Worm (Caenorhabditis elegans): ENCODE results near the gene mesp-1.

mesp-1 gene

DNA sequence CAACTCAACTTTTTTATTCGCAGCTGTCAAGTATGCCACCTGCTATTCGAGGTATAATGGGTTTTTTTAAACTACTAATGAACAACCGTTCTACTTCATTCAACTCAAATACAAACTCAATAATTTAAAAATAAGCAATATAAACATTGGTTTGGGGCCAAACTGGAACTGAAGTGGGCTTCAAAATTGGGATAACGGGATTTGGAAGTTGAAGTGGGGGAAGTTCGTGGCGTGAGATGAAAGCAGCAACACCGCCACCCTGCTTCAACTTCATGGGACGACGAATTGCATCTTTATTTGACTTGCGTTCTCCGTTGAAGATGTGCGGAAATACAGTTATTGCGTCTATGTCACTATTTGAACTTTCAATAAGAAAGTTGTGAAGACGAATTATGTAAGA is 20.6 kb upstream of the mesp-1 start:
- no peak for TF ChIP-seq sptf-1 (tag; optimal IDR thresholded peaks at IDR 0.05)
- no peak for TF ChIP-seq nhr-2 (tag; optimal IDR thresholded peaks at IDR 0.05)
- no peak for TF ChIP-seq ztf-11 (tag; optimal IDR thresholded peaks at IDR 0.05)
- TF ChIP-seq snpc-4 (tag; optimal IDR thresholded peaks at IDR 0.05): no peak
- no peak for TF ChIP-seq lin-13 (tag; optimal IDR thresholded peaks at IDR 0.05)
- no peak for TF ChIP-seq pha-4 (tag; optimal IDR thresholded peaks at IDR 0.05)
- no peak for TF ChIP-seq tbx-8 (GFP tag; optimal IDR thresholded peaks at IDR 0.05)
- no peak for TF ChIP-seq drap-1 (GFP tag; optimal IDR thresholded peaks at IDR 0.05)
- TF ChIP-seq sem-2 (GFP tag; optimal IDR thresholded peaks at IDR 0.05): no peak
- no peak for TF ChIP-seq nhr-28 (tag; optimal IDR thresholded peaks at IDR 0.05)
- no peak for TF ChIP-seq unc-62 (GFP tag; optimal IDR thresholded peaks at IDR 0.05)
- TF ChIP-seq bed-3 (GFP tag; optimal IDR thresholded peaks at IDR 0.05): no peak

DNA sequence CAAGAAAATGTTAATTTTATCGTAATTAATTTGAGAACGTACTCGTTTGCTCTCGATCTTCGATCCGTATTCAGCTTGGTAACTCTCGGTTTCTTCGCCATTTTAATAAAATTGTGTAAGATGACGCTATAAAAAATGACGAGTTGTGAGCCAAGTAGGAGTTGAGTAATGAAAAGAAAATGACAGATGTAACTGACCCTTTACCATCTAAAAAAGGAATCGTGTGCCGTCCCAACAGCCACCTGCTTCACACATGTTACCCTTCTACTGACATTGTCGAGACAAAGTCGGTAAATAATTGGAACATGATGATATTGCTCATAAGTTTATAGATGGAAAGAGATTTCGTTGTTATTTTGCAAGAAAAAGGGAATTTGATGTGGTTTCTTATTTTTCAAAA is 19.8 kb upstream of the mesp-1 start, which contains the start of gene hlh-12:
TSS of gene hlh-12 (minus strand) at position 101 of the 400 bp plus-strand sequence.
- TF ChIP-seq tbx-8 (GFP tag; optimal IDR thresholded peaks at IDR 0.05): no peak
- no peak for TF ChIP-seq ceh-39 (tag; optimal IDR thresholded peaks at IDR 0.05)
- TF ChIP-seq ces-1 (GFP tag; optimal IDR thresholded peaks at IDR 0.05): no peak
- no peak for TF ChIP-seq nhr-28 (tag; optimal IDR thresholded peaks at IDR 0.05)
- TF ChIP-seq cnd-1 (tag; optimal IDR thresholded peaks at IDR 0.05): no peak

DNA sequence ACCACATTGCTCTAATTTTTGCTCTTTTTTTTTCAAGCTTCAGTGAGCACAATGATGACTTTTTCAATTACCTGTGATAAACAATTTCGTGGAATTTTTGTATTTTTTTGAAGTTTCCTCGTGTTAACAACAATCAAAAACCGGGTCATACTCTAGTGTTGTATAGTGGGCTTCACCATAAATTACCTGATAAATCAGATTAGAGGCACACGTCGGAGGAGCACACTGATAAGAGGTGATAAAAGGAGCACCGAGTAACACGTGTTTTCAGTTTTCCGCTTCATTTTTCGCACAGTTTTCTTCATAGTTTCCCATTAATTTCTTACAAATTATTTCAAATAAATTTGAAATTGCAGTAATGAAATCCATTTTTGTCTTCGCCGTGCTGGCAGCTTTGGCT is 17.8 kb upstream of the mesp-1 start, which contains the start of gene spp-8:
TSS of gene spp-8 (plus strand) at position 357 of the 400 bp plus-strand sequence.
- no peak for TF ChIP-seq elt-1 (tag; optimal IDR thresholded peaks at IDR 0.05; ENCODE audit: borderline replicate concordance, insufficient read depth)
- no peak for TF ChIP-seq mep-1 (tag; optimal IDR thresholded peaks at IDR 0.05)
- no peak for TF ChIP-seq ham-2 (GFP tag; optimal IDR thresholded peaks at IDR 0.05)
- no peak for TF ChIP-seq mab-5 (tag; optimal IDR thresholded peaks at IDR 0.05)
- no peak for TF ChIP-seq unc-39 (tag; optimal IDR thresholded peaks at IDR 0.05)
- TF ChIP-seq sem-2 (GFP tag; optimal IDR thresholded peaks at IDR 0.05): no peak

DNA sequence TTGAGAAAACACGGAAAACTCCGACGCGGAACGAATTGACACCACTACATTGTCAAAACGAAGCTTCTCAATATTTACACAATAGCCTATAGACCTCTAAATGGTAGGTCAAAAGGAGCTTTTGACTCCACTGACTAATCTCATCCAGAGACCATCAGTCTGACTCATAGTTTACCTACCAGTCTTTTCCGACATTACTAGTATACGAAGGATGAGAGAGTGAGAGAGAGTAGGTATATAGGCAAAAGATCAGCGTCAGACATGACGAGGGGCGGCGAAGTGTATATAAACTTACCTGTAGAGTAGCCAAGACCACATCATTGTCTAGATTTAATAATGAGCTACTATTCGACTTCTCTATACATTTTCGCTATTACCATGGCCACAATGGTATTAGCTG is 11.9 kb upstream of the mesp-1 start, which contains the start of gene srlf-3:
TSS of gene srlf-3 (plus strand) at position 301 of the 400 bp plus-strand sequence.
- TF ChIP-seq lsy-2 (tag; optimal IDR thresholded peaks at IDR 0.05) (no peak), unc-120 (tag; optimal IDR thresholded peaks at IDR 0.05; ENCODE audit: poor library complexity, severe bottlenecking) (no peak), nhr-12 (tag; optimal IDR thresholded peaks at IDR 0.05) (no peak), lin-32 (GFP tag; optimal IDR thresholded peaks at IDR 0.05) (no peak), ces-1 (GFP tag; optimal IDR thresholded peaks at IDR 0.05) (no peak), nhr-76 (tag; optimal IDR thresholded peaks at IDR 0.05) (no peak), snpc-4 (tag; optimal IDR thresholded peaks at IDR 0.05) (no peak), ceh-83 (GFP tag; optimal IDR thresholded peaks at IDR 0.05) (no peak), nhr-237 (tag; optimal IDR thresholded peaks at IDR 0.05) (no peak)

DNA sequence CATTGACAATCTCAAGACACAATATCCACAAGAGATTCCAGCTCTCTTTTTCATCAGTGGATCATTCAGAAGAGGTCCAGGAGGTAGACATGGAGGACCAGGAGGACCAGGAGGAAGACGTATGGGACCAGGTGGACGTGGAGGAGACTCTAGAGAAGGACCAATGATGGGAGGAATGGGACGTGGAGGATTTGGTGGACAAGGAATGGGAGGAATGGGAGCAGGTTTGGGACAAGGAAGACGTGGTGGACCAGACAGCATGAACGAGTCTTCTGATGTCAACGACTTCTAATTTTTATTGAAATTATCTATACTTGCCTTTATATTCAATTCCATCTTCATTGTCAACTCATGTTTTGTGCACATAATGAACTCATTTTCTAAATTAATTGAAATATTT is 11.1 kb upstream of the mesp-1 start:
- TF ChIP-seq ces-1 (GFP tag; optimal IDR thresholded peaks at IDR 0.05) (no peak), drap-1 (GFP tag; optimal IDR thresholded peaks at IDR 0.05) (no peak), sem-2 (GFP tag; optimal IDR thresholded peaks at IDR 0.05) (no peak), sptf-1 (tag; optimal IDR thresholded peaks at IDR 0.05) (no peak), blmp-1 (tag; optimal IDR thresholded peaks at IDR 0.05) (no peak)

DNA sequence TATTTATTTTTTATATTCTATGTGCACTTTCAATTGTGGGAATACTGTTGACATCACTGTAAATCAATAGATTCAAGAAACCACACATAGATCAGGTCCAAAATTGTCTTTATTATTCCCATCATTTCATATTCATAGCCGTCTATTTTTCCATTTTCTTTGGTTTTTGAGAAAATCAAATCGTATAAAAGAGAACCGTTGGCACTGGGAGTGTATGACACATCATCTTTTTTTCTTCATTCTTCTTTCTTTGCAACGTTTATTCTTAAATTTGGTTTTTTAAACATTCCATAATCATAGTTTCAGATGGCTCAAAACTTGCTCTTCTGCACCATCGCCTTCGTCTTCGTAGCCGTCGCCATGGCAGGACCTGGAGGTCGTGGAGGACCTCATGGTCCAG is 9.2 kb upstream of the mesp-1 start, which contains the start of gene srlf-2:
TSS of gene srlf-2 (plus strand) at position 301 of the 400 bp plus-strand sequence.
- TF ChIP-seq mls-2 (tag; optimal IDR thresholded peaks at IDR 0.05) (no peak), lin-13 (tag; optimal IDR thresholded peaks at IDR 0.05) (no peak), nhr-28 (tag; optimal IDR thresholded peaks at IDR 0.05) (no peak), ceh-43 (GFP tag; optimal IDR thresholded peaks at IDR 0.05) (no peak), ceh-83 (GFP tag; optimal IDR thresholded peaks at IDR 0.05) (no peak), cnd-1 (tag; optimal IDR thresholded peaks at IDR 0.05) (no peak), elt-3 (tag; optimal IDR thresholded peaks at IDR 0.05) (no peak), unc-120 (tag; optimal IDR thresholded peaks at IDR 0.05; ENCODE audit: poor library complexity, severe bottlenecking) (no peak), nhr-12 (tag; optimal IDR thresholded peaks at IDR 0.05) (no peak), nhr-2 (tag; optimal IDR thresholded peaks at IDR 0.05) (no peak), ztf-11 (tag; optimal IDR thresholded peaks at IDR 0.05) (no peak), ces-1 (GFP tag; optimal IDR thresholded peaks at IDR 0.05) (no peak), snpc-4 (tag; optimal IDR thresholded peaks at IDR 0.05) (no peak), sptf-1 (tag; optimal IDR thresholded peaks at IDR 0.05) (no peak), zip-8 (tag; optimal IDR thresholded peaks at IDR 0.05) (no peak), mab-5 (tag; optimal IDR thresholded peaks at IDR 0.05) (no peak), lin-32 (GFP tag; optimal IDR thresholded peaks at IDR 0.05) (no peak), ham-2 (GFP tag; optimal IDR thresholded peaks at IDR 0.05) (no peak)
